Worm (Caenorhabditis elegans) whole organism, mixed stage, embryonic: ENCODE measurements around the gene str-207.

Experiments
- M03D4.4 ChIP-seq: sonication (generic microtip); optimal IDR thresholded peaks from 2 replicates; lab custom pipeline; 2017; ENCODE audit warnings: mild to moderate bottlenecking, missing genetic modification characterization, missing compliant biosample characterization
- bed-3 ChIP-seq: fragments of 200-800 bp; sonication (Bioruptor generic); optimal IDR thresholded peaks from 3 replicates; lab custom pipeline; 2018; ENCODE audit warnings: mild to moderate bottlenecking, missing genetic modification characterization, moderate library complexity, missing compliant biosample characterization
- ceh-39 ChIP-seq: fragments of 150-350 bp; optimal IDR thresholded peaks from 2 replicates; lab custom pipeline; 2014; ENCODE audit warnings: missing biosample characterization, missing genetic modification characterization
- ceh-43 ChIP-seq: fragments of 200-800 bp; sonication (Bioruptor generic); optimal IDR thresholded peaks from 2 replicates; lab custom pipeline; 2018; ENCODE audit warnings: mild to moderate bottlenecking, missing genetic modification characterization, moderate library complexity, missing compliant biosample characterization
- ceh-83 ChIP-seq: fragments of 200-800 bp; sonication (Bioruptor generic); optimal IDR thresholded peaks from 2 replicates; lab custom pipeline; 2018; ENCODE audit warnings: mild to moderate bottlenecking, missing genetic modification characterization, missing compliant biosample characterization
- ces-1 ChIP-seq: fragments of 150-350 bp; optimal IDR thresholded peaks from 2 replicates; lab custom pipeline; 2014; ENCODE audit warnings: missing biosample characterization, missing genetic modification reagents, missing genetic modification characterization
- cnd-1 ChIP-seq: fragments of 200-800 bp; sonication (Bioruptor generic); optimal IDR thresholded peaks from 2 replicates; lab custom pipeline; 2018; ENCODE audit warnings: mild to moderate bottlenecking, missing genetic modification characterization, missing compliant biosample characterization
- drap-1 ChIP-seq: fragments of 200-800 bp; sonication (Bioruptor generic); optimal IDR thresholded peaks from 3 replicates; lab custom pipeline; 2018; ENCODE audit warnings: mild to moderate bottlenecking, missing genetic modification characterization, missing compliant biosample characterization
- elt-1 ChIP-seq: sonication (generic microtip); optimal IDR thresholded peaks from 2 replicates; lab custom pipeline; 2017; ENCODE audit warnings: missing genetic modification characterization, mild to moderate bottlenecking, missing compliant biosample characterization, antibody characterized with exemption, moderate library complexity, borderline replicate concordance; ENCODE audit not compliant: insufficient read depth
- elt-3 ChIP-seq: fragments of 150-350 bp; optimal IDR thresholded peaks from 2 replicates; lab custom pipeline; 2014; ENCODE audit warnings: missing biosample characterization, missing genetic modification characterization
- flh-1 ChIP-seq: fragments of 200-800 bp; sonication (Bioruptor generic); optimal IDR thresholded peaks from 2 replicates; lab custom pipeline; 2018; ENCODE audit warnings: mild to moderate bottlenecking, missing genetic modification characterization, moderate library complexity, missing compliant biosample characterization
- ham-2 ChIP-seq: fragments of 200-800 bp; sonication (Bioruptor generic); optimal IDR thresholded peaks from 2 replicates; lab custom pipeline; 2018; ENCODE audit warnings: mild to moderate bottlenecking, missing genetic modification characterization, missing compliant biosample characterization
- hlh-1 ChIP-seq: fragments of 150-350 bp; optimal IDR thresholded peaks from 2 replicates; lab custom pipeline; 2014; ENCODE audit warnings: missing biosample characterization, missing genetic modification reagents, missing genetic modification characterization
- lin-13 ChIP-seq: fragments of 150-350 bp; optimal IDR thresholded peaks from 2 replicates; lab custom pipeline; 2014; ENCODE audit warnings: missing biosample characterization, missing genetic modification characterization
- lin-32 ChIP-seq: fragments of 200-800 bp; sonication (Bioruptor generic); optimal IDR thresholded peaks from 2 replicates; lab custom pipeline; 2018; ENCODE audit warnings: mild to moderate bottlenecking, missing genetic modification characterization, missing compliant biosample characterization
- lsy-2 ChIP-seq: fragments of 150-350 bp; optimal IDR thresholded peaks from 2 replicates; lab custom pipeline; 2014; ENCODE audit warnings: missing biosample characterization, missing genetic modification characterization
- mep-1 ChIP-seq: fragments of 150-350 bp; optimal IDR thresholded peaks from 2 replicates; lab custom pipeline; 2017; ENCODE audit warnings: missing biosample characterization, missing genetic modification reagents, missing genetic modification characterization, inconsistent platforms
- mls-2 ChIP-seq: sonication (generic microtip); optimal IDR thresholded peaks from 2 replicates; lab custom pipeline; 2016; ENCODE audit warnings: mild to moderate bottlenecking, missing genetic modification characterization, moderate library complexity, missing compliant biosample characterization
- nhr-12 ChIP-seq: fragments of 150-350 bp; optimal IDR thresholded peaks from 2 replicates; lab custom pipeline; 2014; ENCODE audit warnings: missing biosample characterization, missing genetic modification characterization
- nhr-2 ChIP-seq: fragments of 150-350 bp; optimal IDR thresholded peaks from 2 replicates; lab custom pipeline; 2014; ENCODE audit warnings: missing biosample characterization, missing genetic modification characterization
- nhr-76 ChIP-seq: sonication (generic microtip); optimal IDR thresholded peaks from 2 replicates; lab custom pipeline; 2017; ENCODE audit warnings: missing biosample characterization, missing genetic modification characterization
- pha-4 ChIP-seq: fragments of 150-350 bp; optimal IDR thresholded peaks from 2 replicates; lab custom pipeline; 2018; ENCODE audit warnings: missing biosample characterization, missing genetic modification reagents, missing genetic modification characterization
- sem-2 ChIP-seq: fragments of 200-800 bp; sonication (Bioruptor generic); optimal IDR thresholded peaks from 2 replicates; lab custom pipeline; 2018; ENCODE audit warnings: mild to moderate bottlenecking, missing genetic modification characterization, missing compliant biosample characterization
- snpc-4 ChIP-seq: fragments of 150-350 bp; optimal IDR thresholded peaks from 2 replicates; lab custom pipeline; 2014; ENCODE audit warnings: missing biosample characterization, missing genetic modification characterization
- sptf-1 ChIP-seq: sonication (generic microtip); optimal IDR thresholded peaks from 2 replicates; lab custom pipeline; 2017; ENCODE audit warnings: mild to moderate bottlenecking, missing genetic modification characterization, moderate library complexity, missing compliant biosample characterization
- unc-120 ChIP-seq: sonication (generic microtip); optimal IDR thresholded peaks from 2 replicates; lab custom pipeline; 2017; ENCODE audit warnings: missing genetic modification characterization, missing compliant biosample characterization; ENCODE audit not compliant: poor library complexity, severe bottlenecking
- unc-39 ChIP-seq: fragments of 150-350 bp; optimal IDR thresholded peaks from 2 replicates; lab custom pipeline; 2014; ENCODE audit warnings: missing biosample characterization, missing genetic modification characterization
- unc-62 ChIP-seq: fragments of 150-350 bp; optimal IDR thresholded peaks from 2 replicates; lab custom pipeline; 2014; ENCODE audit warnings: missing biosample characterization, missing genetic modification reagents, missing genetic modification characterization
- zip-8 ChIP-seq: fragments of 150-350 bp; optimal IDR thresholded peaks from 2 replicates; lab custom pipeline; 2014; ENCODE audit warnings: missing biosample characterization, missing genetic modification characterization
- ztf-11 ChIP-seq: fragments of 150-350 bp; optimal IDR thresholded peaks from 2 replicates; lab custom pipeline; 2014; ENCODE audit warnings: missing biosample characterization, missing genetic modification characterization

str-207 gene

ce11 chrV:4920690-4921152 lies 30.8 kb upstream of the str-207 start, which contains the start of the genes C02E7.8 and srh-23:
C02E7.8 (minus strand) TSS chrV:4920790.
srh-23 (plus strand) TSS chrV:4921102.
- TF ChIP-seq ztf-11 (tag; lab: Kevin White, UChicago) (no peak), drap-1 (GFP tag; lab: Kevin White, UChicago) (no peak), flh-1 (GFP tag; lab: Kevin White, UChicago) (no peak), mep-1 (tag; lab: Kevin White, UChicago) (no peak), sptf-1 (tag; lab: Kevin White, UChicago) (no peak)

- no peak for TF ChIP-seq snpc-4 (tag; lab: Kevin White, UChicago)
These were observed 29.5 kb upstream of the str-207 start, which contains the start of gene srh-22 for ce11 chrV:4922024-4922423. srh-22 (plus strand) TSS chrV:4922324.

- TF ChIP-seq unc-120 (tag; lab: Kevin White, UChicago) (no peak), unc-62 (GFP tag; lab: Kevin White, UChicago) (no peak), snpc-4 (tag; lab: Kevin White, UChicago) (no peak), ztf-11 (tag; lab: Kevin White, UChicago) (no peak), flh-1 (GFP tag; lab: Kevin White, UChicago) (no peak), sptf-1 (tag; lab: Kevin White, UChicago) (no peak), M03D4.4 (tag; lab: Kevin White, UChicago) (no peak), elt-3 (tag; lab: Kevin White, UChicago) (no peak), nhr-12 (tag; lab: Kevin White, UChicago) (no peak), nhr-2 (tag; lab: Kevin White, UChicago) (no peak), drap-1 (GFP tag; lab: Kevin White, UChicago) (no peak), sem-2 (GFP tag; lab: Kevin White, UChicago) (no peak), elt-1 (tag; lab: Kevin White, UChicago) (no peak), lin-32 (GFP tag; lab: Kevin White, UChicago) (no peak), ces-1 (GFP tag; lab: Kevin White, UChicago) (no peak), ceh-39 (tag; lab: Kevin White, UChicago) (no peak), mep-1 (tag; lab: Kevin White, UChicago) (no peak), mls-2 (tag; lab: Kevin White, UChicago) (no peak), cnd-1 (tag; lab: Kevin White, UChicago) (no peak), zip-8 (tag; lab: Kevin White, UChicago) (no peak)
These were observed 26.9 kb upstream of the str-207 start, which contains the start of gene srh-20 for ce11 chrV:4924618-4925017. srh-20 (plus strand) TSS chrV:4924918.

ce11 chrV:4926371-4926770 lies 25.2 kb upstream of the str-207 start, which contains the start of gene srh-21:
srh-21 (plus strand) TSS chrV:4926671.
- TF ChIP-seq elt-3 (tag; lab: Kevin White, UChicago) = no peak
- TF ChIP-seq sem-2 (GFP tag; lab: Kevin White, UChicago) = no peak
- TF ChIP-seq drap-1 (GFP tag; lab: Kevin White, UChicago) = no peak
- no peak for TF ChIP-seq unc-39 (tag; lab: Kevin White, UChicago)
- no peak for TF ChIP-seq bed-3
- TF ChIP-seq unc-120 (tag; lab: Kevin White, UChicago) = no peak
- no peak for TF ChIP-seq flh-1 (GFP tag; lab: Kevin White, UChicago)
- no peak for TF ChIP-seq lsy-2 (tag; lab: Kevin White, UChicago)
- TF ChIP-seq pha-4 (tag; lab: Kevin White, UChicago) = no peak
- TF ChIP-seq ham-2 (GFP tag; lab: Kevin White, UChicago) = no peak
- no peak for TF ChIP-seq lin-32 (GFP tag; lab: Kevin White, UChicago)
- TF ChIP-seq ceh-39 (tag; lab: Kevin White, UChicago) = no peak
- TF ChIP-seq hlh-1 (tag; lab: Kevin White, UChicago) = no peak
- no peak for TF ChIP-seq ceh-83
- no peak for TF ChIP-seq ceh-43
- TF ChIP-seq lin-13 (tag; lab: Kevin White, UChicago) = no peak
- TF ChIP-seq nhr-76 (tag; lab: Kevin White, UChicago) = no peak
- no peak for TF ChIP-seq snpc-4 (tag; lab: Kevin White, UChicago)
- TF ChIP-seq nhr-2 (tag; lab: Kevin White, UChicago) = no peak
- TF ChIP-seq unc-62 (GFP tag; lab: Kevin White, UChicago) = no peak
